Fruit fly (Drosophila melanogaster) whole organism, embryonic: ENCODE results near the gene VhaM9.7-b.

Experiments
- ATbp ChIP-seq: fragments of 200-800 bp; sonication (Bioruptor generic); optimal IDR thresholded peaks from 2 replicates; lab custom pipeline; 2017; ENCODE audit warnings: missing biosample characterization, mild to moderate bottlenecking, missing genetic modification characterization, missing genetic modification reagents
- Atf3 ChIP-seq: fragments of 200-800 bp; sonication (Bioruptor generic); optimal IDR thresholded peaks from 3 replicates; lab custom pipeline; 2016; ENCODE audit warnings: missing biosample characterization, missing genetic modification characterization
- Bgb ChIP-seq: fragments of 200-800 bp; sonication (Bioruptor generic); IDR thresholded peaks from 2 replicates; pipeline ENCODE4 v1.3.6; 2022; ENCODE audit warnings: missing biosample characterization, missing genetic modification characterization; ENCODE audit not compliant: partially characterized antibody
- CG10366 ChIP-seq: fragments of 200-800 bp; sonication (Bioruptor generic); IDR thresholded peaks from 2 replicates; pipeline ENCODE4 v1.3.6; 2022; ENCODE audit warnings: missing biosample characterization, missing genetic modification characterization
- CG10431 ChIP-seq: fragments of 200-800 bp; sonication (Bioruptor generic); optimal IDR thresholded peaks from 3 replicates; lab custom pipeline; 2018; ENCODE audit warnings: missing biosample characterization, mild to moderate bottlenecking, missing genetic modification characterization
- CG10654 ChIP-seq: fragments of 200-800 bp; sonication (Bioruptor generic); optimal IDR thresholded peaks from 2 replicates; lab custom pipeline; 2016; ENCODE audit warnings: missing biosample characterization, missing genetic modification characterization
- CG11696 ChIP-seq: fragments of 200-800 bp; sonication (Bioruptor generic); IDR thresholded peaks from 2 replicates; pipeline ENCODE4 v1.3.6; 2022; ENCODE audit warnings: missing biosample characterization, missing genetic modification characterization
- CG13287 ChIP-seq: fragments of 200-800 bp; sonication (Bioruptor generic); IDR thresholded peaks from 2 replicates; pipeline ENCODE4 v1.3.6; 2022; ENCODE audit warnings: missing biosample characterization, missing genetic modification characterization; ENCODE audit not compliant: partially characterized antibody
- CG18262 ChIP-seq: fragments of 200-800 bp; optimal IDR thresholded peaks from 3 replicates; lab custom pipeline; 2019; ENCODE audit warnings: missing biosample characterization, mild to moderate bottlenecking, missing genetic modification characterization, moderate library complexity
- CG2678 ChIP-seq: fragments of 200-800 bp; sonication (Bioruptor generic); optimal IDR thresholded peaks from 3 replicates; lab custom pipeline; 2019; ENCODE audit warnings: missing biosample characterization, mild to moderate bottlenecking, missing genetic modification characterization, moderate library complexity
- CG3065 ChIP-seq: fragments of 200-800 bp; sonication (Bioruptor generic); optimal IDR thresholded peaks from 2 replicates; lab custom pipeline; 2016; ENCODE audit warnings: missing biosample characterization, missing genetic modification characterization
- CG31224 ChIP-seq: fragments of 200-800 bp; sonication (Bioruptor generic); IDR thresholded peaks from 2 replicates; pipeline ENCODE4 v1.3.6; 2022; ENCODE audit warnings: missing biosample characterization, missing genetic modification characterization
- CG4707 ChIP-seq: fragments of 200-800 bp; sonication (Bioruptor generic); optimal IDR thresholded peaks from 2 replicates; lab custom pipeline; 2018; ENCODE audit warnings: missing biosample characterization, mild to moderate bottlenecking, missing genetic modification characterization, moderate library complexity
- CG4730 ChIP-seq: fragments of 200-800 bp; sonication (Bioruptor generic); IDR thresholded peaks from 2 replicates; pipeline ENCODE4 v1.3.6; 2022; ENCODE audit warnings: missing biosample characterization, missing genetic modification characterization
- CG7987 ChIP-seq: fragments of 200-800 bp; sonication (Bioruptor generic); optimal IDR thresholded peaks from 2 replicates; lab custom pipeline; 2018; ENCODE audit warnings: missing biosample characterization, mild to moderate bottlenecking, missing genetic modification characterization, moderate library complexity
- CG8089 ChIP-seq: fragments of 200-800 bp; sonication (Bioruptor generic); optimal IDR thresholded peaks from 3 replicates; lab custom pipeline; 2016; ENCODE audit warnings: missing biosample characterization, missing genetic modification characterization
- CG8765 ChIP-seq: fragments of 200-800 bp; sonication (Bioruptor generic); IDR thresholded peaks from 2 replicates; pipeline ENCODE4 v1.3.6; 2022; ENCODE audit warnings: missing biosample characterization, missing genetic modification characterization
- Camta ChIP-seq: fragments of 200-800 bp; sonication (Bioruptor generic); optimal IDR thresholded peaks from 2 replicates; lab custom pipeline; 2016; ENCODE audit warnings: missing biosample characterization, missing genetic modification characterization
- Dfd ChIP-seq, 2 experiments: fragments of >200 bp; optimal IDR thresholded peaks; 2 replicates each; lab custom pipeline; 2017; ENCODE audit warnings: missing biosample characterization in 2 of 2, missing genetic modification characterization in 2 of 2
- Dip3 ChIP-seq: fragments of 200-800 bp; sonication (Bioruptor generic); optimal IDR thresholded peaks from 3 replicates; lab custom pipeline; 2016; ENCODE audit warnings: missing biosample characterization, missing genetic modification characterization
- Gsc ChIP-seq: fragments of 200-800 bp; sonication (Bioruptor generic); IDR thresholded peaks from 2 replicates; pipeline ENCODE4 v1.3.6; 2022; ENCODE audit warnings: missing biosample characterization, missing genetic modification characterization
- HLH4C ChIP-seq: fragments of 200-800 bp; sonication (Bioruptor generic); IDR thresholded peaks from 3 replicates; pipeline ENCODE4 v1.3.6; 2022; ENCODE audit warnings: missing biosample characterization, missing genetic modification characterization; ENCODE audit not compliant: partially characterized antibody
- Hr78 ChIP-seq, 2 experiments: fragments of 200-800 bp in 1 of 2; fragments of >200 bp in 1 of 2; sonication (Bioruptor generic) in 1 of 2; optimal IDR thresholded peaks; 2 replicates each; lab custom pipeline; 2017 to 2019; ENCODE audit warnings: missing biosample characterization in 2 of 2, missing genetic modification characterization in 2 of 2, mild to moderate bottlenecking in 1 of 2, moderate library complexity in 1 of 2
- Lhr ChIP-seq: fragments of 200-800 bp; sonication (Bioruptor generic); optimal IDR thresholded peaks from 3 replicates; lab custom pipeline; 2017; ENCODE audit warnings: mild to moderate bottlenecking, missing biosample characterization, missing genetic modification reagents, missing genetic modification characterization
- Neu2 ChIP-seq: fragments of 200-800 bp; sonication (Bioruptor generic); optimal IDR thresholded peaks from 3 replicates; lab custom pipeline; 2016; ENCODE audit warnings: missing biosample characterization, missing genetic modification characterization, borderline replicate concordance
- Ptx1 ChIP-seq: fragments of 200-800 bp; sonication (Bioruptor generic); IDR thresholded peaks from 2 replicates; pipeline ENCODE4 v1.3.6; 2022; ENCODE audit warnings: missing biosample characterization, missing genetic modification characterization
- Sox102F ChIP-seq: fragments of 200-800 bp; sonication (Bioruptor generic); optimal IDR thresholded peaks from 2 replicates; lab custom pipeline; 2018; ENCODE audit warnings: missing biosample characterization, mild to moderate bottlenecking, missing genetic modification characterization, moderate library complexity
- Sry-δ ChIP-seq: fragments of 200-800 bp; sonication (Bioruptor generic); optimal IDR thresholded peaks from 2 replicates; lab custom pipeline; 2016; ENCODE audit warnings: missing biosample characterization, missing genetic modification characterization
- Usf ChIP-seq: fragments of 200-800 bp; sonication (Bioruptor generic); optimal IDR thresholded peaks from 2 replicates; lab custom pipeline; 2017; ENCODE audit warnings: missing genotype, missing biosample characterization, missing genetic modification characterization
- cg ChIP-seq: fragments of 200-800 bp; sonication (Bioruptor generic); optimal IDR thresholded peaks from 3 replicates; lab custom pipeline; 2019; ENCODE audit warnings: missing biosample characterization, mild to moderate bottlenecking, missing genetic modification characterization, moderate library complexity
- chinmo ChIP-seq: fragments of 200-800 bp; sonication (Bioruptor generic); IDR thresholded peaks from 4 replicates; pipeline ENCODE4 v1.3.6; 2022; ENCODE audit warnings: missing biosample characterization, missing genetic modification characterization; ENCODE audit not compliant: partially characterized antibody
- chm ChIP-seq: fragments of 200-800 bp; sonication (Bioruptor generic); IDR thresholded peaks from 2 replicates; pipeline ENCODE4 v1.3.6; 2022; ENCODE audit warnings: missing biosample characterization, missing genetic modification characterization
- crol ChIP-seq: fragments of 200-800 bp; sonication (Bioruptor generic); IDR thresholded peaks from 2 replicates; pipeline ENCODE4 v1.3.6; 2022; ENCODE audit warnings: missing biosample characterization, missing genetic modification characterization
- danr ChIP-seq: fragments of 200-800 bp; sonication (Bioruptor generic); IDR thresholded peaks from 2 replicates; pipeline ENCODE4 v1.3.6; 2022; ENCODE audit warnings: missing biosample characterization, missing genetic modification characterization
- disco-r ChIP-seq: fragments of 200-800 bp; sonication (Bioruptor generic); optimal IDR thresholded peaks from 2 replicates; lab custom pipeline; 2016; ENCODE audit warnings: missing biosample characterization, missing genetic modification characterization
- eyg ChIP-seq: fragments of 200-800 bp; sonication (Bioruptor generic); optimal IDR thresholded peaks from 3 replicates; lab custom pipeline; 2016; ENCODE audit warnings: missing biosample characterization, missing genetic modification characterization
- fu2 ChIP-seq: fragments of 200-800 bp; sonication (Bioruptor generic); optimal IDR thresholded peaks from 2 replicates; lab custom pipeline; 2016; ENCODE audit warnings: missing biosample characterization, missing genetic modification characterization
- gcm ChIP-seq: fragments of 200-800 bp; sonication (Bioruptor generic); optimal IDR thresholded peaks from 2 replicates; lab custom pipeline; 2019; ENCODE audit warnings: missing biosample characterization, mild to moderate bottlenecking, missing genetic modification characterization, moderate library complexity
- gsb-n ChIP-seq: fragments of 200-800 bp; sonication (Bioruptor generic); optimal IDR thresholded peaks from 3 replicates; lab custom pipeline; 2018; ENCODE audit warnings: missing biosample characterization, mild to moderate bottlenecking, missing genetic modification characterization
- ham ChIP-seq: fragments of 200-800 bp; sonication (Bioruptor generic); IDR thresholded peaks from 2 replicates; pipeline ENCODE4 v1.3.6; 2022; ENCODE audit warnings: missing biosample characterization, missing genetic modification characterization
- hkb ChIP-seq, 2 experiments: fragments of 200-800 bp in 1 of 2; fragments of >200 bp in 1 of 2; sonication (Bioruptor generic) in 1 of 2; IDR thresholded peaks in 1 of 2; optimal IDR thresholded peaks in 1 of 2; 2 replicates each; pipeline versions ENCODE4 v1.3.6 to Lab custom; 2017 to 2022; ENCODE audit warnings: missing biosample characterization in 1 of 2, missing genetic modification characterization in 1 of 2
- hth ChIP-seq: fragments of >200 bp; optimal IDR thresholded peaks from 2 replicates; lab custom pipeline; 2017; ENCODE audit warnings: inconsistent platforms
- lola ChIP-seq, 3 experiments: fragments of >200 bp in 2 of 3; fragments of 200-800 bp in 1 of 3; sonication (Bioruptor generic) in 1 of 3; optimal IDR thresholded peaks; 2 replicates each; lab custom pipeline; 2017 to 2019; ENCODE audit warnings: missing biosample characterization in 3 of 3, missing genetic modification characterization in 3 of 3, mild to moderate bottlenecking in 1 of 3, moderate library complexity in 1 of 3
- pum ChIP-seq: fragments of 200-800 bp; sonication (Bioruptor generic); optimal IDR thresholded peaks from 2 replicates; lab custom pipeline; 2016; ENCODE audit warnings: missing biosample characterization, missing genetic modification characterization
- pzg ChIP-seq: fragments of 200-800 bp; sonication (Bioruptor generic); optimal IDR thresholded peaks from 3 replicates; lab custom pipeline; 2018; ENCODE audit warnings: missing biosample characterization, mild to moderate bottlenecking, missing genetic modification characterization, moderate library complexity
- sna ChIP-seq: fragments of 200-800 bp; sonication (Bioruptor generic); IDR thresholded peaks from 2 replicates; pipeline ENCODE4 v1.3.6; 2022; ENCODE audit warnings: missing biosample characterization, missing genetic modification characterization; ENCODE audit not compliant: partially characterized antibody
- sob ChIP-seq: fragments of 200-800 bp; sonication (Bioruptor generic); IDR thresholded peaks from 2 replicates; pipeline ENCODE4 v1.3.6; 2022; ENCODE audit warnings: missing biosample characterization, missing genetic modification characterization
- tll ChIP-seq, 2 experiments: fragments of 200-800 bp in 1 of 2; fragments of >200 bp in 1 of 2; sonication (Bioruptor generic) in 1 of 2; optimal IDR thresholded peaks; 2 replicates each; lab custom pipeline; 2017 to 2019; ENCODE audit warnings: missing biosample characterization in 2 of 2, missing genetic modification characterization in 2 of 2, mild to moderate bottlenecking in 1 of 2, moderate library complexity in 1 of 2

Gene VhaM9.7-b

DNA sequence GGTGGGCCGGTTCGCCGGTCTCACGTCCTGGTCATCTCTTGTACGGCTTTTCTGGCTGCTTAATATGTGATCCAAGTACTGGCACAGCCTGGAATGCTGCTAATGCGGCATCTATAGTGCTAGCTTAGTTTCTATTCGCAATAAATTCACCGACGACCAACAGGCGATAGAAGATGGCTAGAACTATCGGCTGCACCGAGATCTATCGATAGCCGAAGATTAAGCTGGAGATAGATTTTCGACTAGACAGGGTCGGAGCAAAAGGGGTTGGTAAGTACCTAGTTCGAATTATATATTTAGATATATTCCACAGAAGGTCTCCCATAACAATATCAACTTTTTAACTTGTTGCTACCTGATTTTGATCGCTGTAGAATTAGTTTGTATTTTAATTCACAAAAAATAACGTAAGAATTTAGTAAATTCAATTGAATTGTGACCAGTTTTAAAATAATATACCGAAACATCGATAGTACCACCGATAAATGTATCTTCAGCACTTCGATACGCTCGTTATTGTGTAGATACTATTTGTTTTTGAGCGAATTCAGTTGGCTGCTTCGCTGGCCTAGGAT, 32.2 kb upstream of the VhaM9.7-b start, which contains the start of the genes Glg1 and M6 (continued):
- TF ChIP-seq ATbp (GFP tag; lab: Kevin White, UChicago) (peak; percentile 2), Sox102F (GFP tag; lab: Kevin White, UChicago) (peak; percentile 60), ham (GFP tag; lab: Robert Waterston, UW) (no peak), Camta (GFP tag; lab: Kevin White, UChicago) (peak; percentile 34), CG10366 (GFP tag; lab: Robert Waterston, UW) (peak; percentile 54; the same call in 1 of the 2 replicates), disco-r (GFP tag; lab: Kevin White, UChicago) (no peak), CG8765 (GFP tag; lab: Robert Waterston, UW) (no peak), hth (no peak), CG31224 (GFP tag; lab: Robert Waterston, UW) (0 out of 2 replicates have a peak, but pooled peaks have one; percentile 41), pzg (GFP tag; lab: Kevin White, UChicago) (peak; percentile 77), Gsc (GFP tag; lab: Robert Waterston, UW) (no peak), Hr78 (GFP tag; optimal IDR thresholded peaks at IDR 0.05; lab: Kevin White, UChicago) (peak in 1 of 2 experiments; percentile 40), crol (GFP tag; lab: Robert Waterston, UW) (0 out of 2 replicates have a peak, but pooled peaks have one; percentile 25), CG3065 (GFP tag; lab: Kevin White, UChicago) (no peak), CG2678 (tag; lab: Kevin White, UChicago) (peak; percentile 77), CG4730 (GFP tag; lab: Robert Waterston, UW) (no peak), sna (GFP tag; lab: Robert Waterston, UW) (peak; percentile 95), CG18262 (peak; percentile 64), HLH4C (GFP tag; lab: Robert Waterston, UW) (peak; percentile 93), Dfd (GFP tag; optimal IDR thresholded peaks at IDR 0.05; lab: Kevin White, UChicago) (no peak), chm (GFP tag; lab: Robert Waterston, UW) (peak; percentile 46; the same call in 1 of the 2 replicates), Neu2 (GFP tag; lab: Kevin White, UChicago) (peak; percentile 99), Ptx1 (peak; percentile 61), chinmo (GFP tag; lab: Robert Waterston, UW) (peak; percentile 93; the same call in 3 of the 4 replicates), sob (GFP tag; lab: Robert Waterston, UW) (peak; percentile 69), Sry-δ (GFP tag; lab: Kevin White, UChicago) (peak; percentile 86), hkb (optimal IDR thresholded peaks at IDR 0.05; lab: Kevin White, UChicago) (no peak), hkb (GFP tag; IDR thresholded peaks at IDR 0.05; lab: Robert Waterston, UW) (peak; percentile 68), eyg (GFP tag; lab: Kevin White, UChicago) (no peak), fu2 (GFP tag; lab: Kevin White, UChicago) (peak; percentile 51), Dip3 (GFP tag; lab: Kevin White, UChicago) (peak; percentile 63), Usf (GFP tag; lab: Kevin White, UChicago) (peak; percentile 19), cg (no peak), Lhr (GFP tag; lab: Kevin White, UChicago) (peak; percentile 49), gsb-n (tag; lab: Kevin White, UChicago) (peak; percentile 76), CG11696 (GFP tag; lab: Robert Waterston, UW) (no peak), CG8089 (peak; percentile 17), CG4707 (no peak), CG10654 (GFP tag; lab: Kevin White, UChicago) (peak; percentile 55), lola (GFP tag; optimal IDR thresholded peaks at IDR 0.05; lab: Kevin White, UChicago) (peak in 1 of 3 experiments; percentile 65), tll (GFP tag; optimal IDR thresholded peaks at IDR 0.05; lab: Kevin White, UChicago) (peak in 1 of 2 experiments; percentile 30), Atf3 (GFP tag; lab: Kevin White, UChicago) (peak; percentile 32), CG7987 (GFP tag; lab: Kevin White, UChicago) (no peak), CG10431 (GFP tag; lab: Kevin White, UChicago) (no peak), CG13287 (peak; percentile 93), gcm (GFP tag; lab: Kevin White, UChicago) (peak; percentile 51), pum (GFP tag; lab: Kevin White, UChicago) (peak; percentile 69), Bgb (GFP tag; lab: Robert Waterston, UW) (peak; percentile 94), danr (GFP tag; lab: Robert Waterston, UW) (no peak)
